Fruit fly (Drosophila melanogaster) whole organism, embryonic: ENCODE results near the gene CG7120.
A peak's percentile ranks its signal among the peaks of the same experiment; 100 is the strongest.

Experiments used
- Ada2b ChIP-seq: fragments of 200-800 bp; sonication (Bioruptor generic); IDR thresholded peaks from 2 replicates; pipeline ENCODE4 v1.3.6; 2022; ENCODE audit warnings: missing biosample characterization, missing genetic modification characterization
- Adf1 ChIP-seq: fragments of 200-800 bp; sonication (Bioruptor generic); IDR thresholded peaks from 2 replicates; pipeline ENCODE4 v1.3.6; 2022; ENCODE audit warnings: missing biosample characterization, missing genetic modification characterization
- Atf-2 ChIP-seq: fragments of 200-800 bp; sonication (Bioruptor generic); optimal IDR thresholded peaks from 2 replicates; lab custom pipeline; 2016; ENCODE audit warnings: missing biosample characterization, missing genetic modification characterization
- CG10147 ChIP-seq: fragments of 200-800 bp; sonication (Bioruptor generic); optimal IDR thresholded peaks from 2 replicates; lab custom pipeline; 2019; ENCODE audit warnings: missing biosample characterization, mild to moderate bottlenecking, missing genetic modification characterization, moderate library complexity
- CG10959 ChIP-seq: fragments of 200-800 bp; sonication (Bioruptor generic); IDR thresholded peaks from 2 replicates; pipeline ENCODE4 v1.3.6; 2022; ENCODE audit warnings: missing biosample characterization, missing genetic modification characterization
- CG11456 ChIP-seq: fragments of 200-800 bp; sonication (Bioruptor generic); IDR thresholded peaks from 3 replicates; pipeline ENCODE4 v1.3.6; 2022; ENCODE audit warnings: missing biosample characterization, missing genetic modification characterization
- CG12391 ChIP-seq: fragments of 200-800 bp; sonication (Bioruptor generic); optimal IDR thresholded peaks from 3 replicates; lab custom pipeline; 2018; ENCODE audit warnings: missing biosample characterization, mild to moderate bottlenecking, missing genetic modification characterization, moderate library complexity
- CG12769 ChIP-seq: fragments of 200-800 bp; sonication (Bioruptor generic); optimal IDR thresholded peaks from 2 replicates; lab custom pipeline; 2019; ENCODE audit warnings: missing biosample characterization, mild to moderate bottlenecking, missing genetic modification characterization, moderate library complexity
- CG14860 ChIP-seq: fragments of 200-800 bp; sonication (Bioruptor generic); IDR thresholded peaks from 3 replicates; pipeline ENCODE4 v1.3.6; 2022; ENCODE audit warnings: missing biosample characterization, missing genetic modification characterization; ENCODE audit not compliant: partially characterized antibody
- CG15073 ChIP-seq: fragments of 200-800 bp; sonication (Bioruptor generic); optimal IDR thresholded peaks from 2 replicates; lab custom pipeline; 2016; ENCODE audit warnings: missing biosample characterization, missing genetic modification characterization
- CG15601 ChIP-seq: fragments of 200-800 bp; sonication (Bioruptor generic); optimal IDR thresholded peaks from 3 replicates; lab custom pipeline; 2019; ENCODE audit warnings: missing biosample characterization, mild to moderate bottlenecking, missing genetic modification characterization, moderate library complexity
- CG16815 ChIP-seq: fragments of 200-800 bp; sonication (Bioruptor generic); optimal IDR thresholded peaks from 3 replicates; lab custom pipeline; 2017; ENCODE audit warnings: missing biosample characterization, mild to moderate bottlenecking, missing genetic modification characterization
- CG2712 ChIP-seq: fragments of 200-800 bp; optimal IDR thresholded peaks from 3 replicates; lab custom pipeline; 2019; ENCODE audit warnings: missing biosample characterization, mild to moderate bottlenecking, missing genetic modification characterization, moderate library complexity
- CG4707 ChIP-seq: fragments of 200-800 bp; sonication (Bioruptor generic); optimal IDR thresholded peaks from 2 replicates; lab custom pipeline; 2018; ENCODE audit warnings: missing biosample characterization, mild to moderate bottlenecking, missing genetic modification characterization, moderate library complexity
- CG4730 ChIP-seq: fragments of 200-800 bp; sonication (Bioruptor generic); IDR thresholded peaks from 2 replicates; pipeline ENCODE4 v1.3.6; 2022; ENCODE audit warnings: missing biosample characterization, missing genetic modification characterization
- CG7786 ChIP-seq: fragments of 200-800 bp; sonication (Bioruptor generic); optimal IDR thresholded peaks from 2 replicates; lab custom pipeline; 2016; ENCODE audit warnings: missing biosample characterization, missing genetic modification characterization
- CG8290 ChIP-seq, 3 experiments: fragments of 200-800 bp; sonication (Bioruptor generic); optimal IDR thresholded peaks; 2 replicates each; lab custom pipeline; 2016 to 2019; ENCODE audit warnings: missing biosample characterization in 3 of 3, missing genetic modification characterization in 3 of 3, mild to moderate bottlenecking in 2 of 3, moderate library complexity in 1 of 3
- E2f1 ChIP-seq: fragments of 200-800 bp; sonication (Bioruptor generic); IDR thresholded peaks from 2 replicates; pipeline ENCODE4 v1.3.6; 2022; ENCODE audit warnings: missing biosample characterization, missing genetic modification characterization
- Ets65A ChIP-seq: fragments of 200-800 bp; sonication (Bioruptor generic); peaks from one replicate; lab custom pipeline; 2016; ENCODE audit warnings: missing biosample characterization, missing genetic modification characterization
- GATAe ChIP-seq: fragments of 200-800 bp; sonication (Bioruptor generic); conservative IDR thresholded peaks from 2 replicates; pipeline ENCODE4 v1.3.6; 2022; ENCODE audit warnings: missing biosample characterization, missing genetic modification characterization
- Gug ChIP-seq: fragments of 200-800 bp; sonication (Bioruptor generic); IDR thresholded peaks from 4 replicates; pipeline ENCODE4 v1.3.6; 2022; ENCODE audit warnings: missing biosample characterization, missing genetic modification characterization
- H2.0 ChIP-seq: fragments of 200-800 bp; sonication (Bioruptor generic); IDR thresholded peaks from 2 replicates; pipeline ENCODE4 v1.3.6; 2022; ENCODE audit warnings: missing biosample characterization, missing genetic modification characterization
- Hr51 ChIP-seq, 2 experiments: fragments of 200-800 bp; sonication (Bioruptor generic); optimal IDR thresholded peaks; 2 replicates in 1 of 2; 3 replicates in 1 of 2; lab custom pipeline; 2016 to 2018; ENCODE audit warnings: missing biosample characterization in 2 of 2, missing genetic modification characterization in 2 of 2, mild to moderate bottlenecking in 1 of 2, moderate library complexity in 1 of 2
- MBD-R2 ChIP-seq: fragments of 200-800 bp; sonication (Bioruptor generic); IDR thresholded peaks from 2 replicates; pipeline ENCODE4 v1.3.6; 2022; ENCODE audit warnings: missing biosample characterization, missing genetic modification characterization
- MESR4 ChIP-seq: fragments of 200-800 bp; sonication (Bioruptor generic); optimal IDR thresholded peaks from 2 replicates; lab custom pipeline; 2018; ENCODE audit warnings: missing biosample characterization, mild to moderate bottlenecking, missing genetic modification characterization, moderate library complexity
- Mrtf ChIP-seq: fragments of 200-800 bp; sonication (Bioruptor generic); IDR thresholded peaks from 3 replicates; pipeline ENCODE4 v1.3.6; 2022; ENCODE audit warnings: missing biosample characterization, missing genetic modification characterization
- Optix ChIP-seq: fragments of 200-800 bp; sonication (Bioruptor generic); IDR thresholded peaks from 3 replicates; pipeline ENCODE4 v1.3.6; 2022; ENCODE audit warnings: missing biosample characterization, missing genetic modification characterization
- Sin3A ChIP-seq: fragments of >200 bp; optimal IDR thresholded peaks from 2 replicates; lab custom pipeline; 2018
- Sox100B ChIP-seq: fragments of 200-800 bp; sonication (Bioruptor generic); optimal IDR thresholded peaks from 3 replicates; lab custom pipeline; 2018; ENCODE audit warnings: missing biosample characterization, mild to moderate bottlenecking, missing genetic modification characterization
- ash1 ChIP-seq: fragments of 200-800 bp; sonication (Bioruptor generic); optimal IDR thresholded peaks from 2 replicates; lab custom pipeline; 2018; ENCODE audit warnings: missing biosample characterization, mild to moderate bottlenecking, missing genetic modification characterization
- bowl ChIP-seq: fragments of 200-800 bp; sonication (Bioruptor generic); IDR thresholded peaks from 2 replicates; pipeline ENCODE4 v1.3.6; 2022; ENCODE audit warnings: missing biosample characterization, missing genetic modification characterization
- cg ChIP-seq: fragments of 200-800 bp; sonication (Bioruptor generic); optimal IDR thresholded peaks from 3 replicates; lab custom pipeline; 2019; ENCODE audit warnings: missing biosample characterization, mild to moderate bottlenecking, missing genetic modification characterization, moderate library complexity
- crc ChIP-seq: fragments of 200-800 bp; sonication (Bioruptor generic); optimal IDR thresholded peaks from 2 replicates; lab custom pipeline; 2016; ENCODE audit warnings: missing biosample characterization, missing genetic modification characterization
- da ChIP-seq: fragments of 200-800 bp; sonication (Bioruptor generic); optimal IDR thresholded peaks from 2 replicates; lab custom pipeline; 2016; ENCODE audit warnings: missing biosample characterization, missing genetic modification characterization
- eve ChIP-seq, 2 experiments: fragments of >200 bp; optimal IDR thresholded peaks; 2 replicates each; lab custom pipeline; 2017; ENCODE audit warnings: missing biosample characterization in 2 of 2, missing genetic modification characterization in 2 of 2
- hth ChIP-seq: fragments of >200 bp; optimal IDR thresholded peaks from 2 replicates; lab custom pipeline; 2017; ENCODE audit warnings: inconsistent platforms
- insv ChIP-seq, 2 experiments: fragments of 200-800 bp; sonication (Bioruptor generic); optimal IDR thresholded peaks; 3 replicates each; lab custom pipeline; 2016 to 2018; ENCODE audit warnings: missing biosample characterization in 2 of 2, missing genetic modification characterization in 2 of 2
- klu ChIP-seq: fragments of 200-800 bp; sonication (Bioruptor generic); IDR thresholded peaks from 2 replicates; pipeline ENCODE4 v1.3.6; 2022; ENCODE audit warnings: missing biosample characterization, missing genetic modification characterization
- knrl ChIP-seq: fragments of 200-800 bp; sonication (Bioruptor generic); IDR thresholded peaks from 3 replicates; pipeline ENCODE4 v1.3.6; 2022; ENCODE audit warnings: missing biosample characterization, missing genetic modification characterization; ENCODE audit not compliant: partially characterized antibody
- mirr ChIP-seq: fragments of 200-800 bp; sonication (Bioruptor generic); optimal IDR thresholded peaks from 3 replicates; lab custom pipeline; 2018; ENCODE audit warnings: missing biosample characterization, mild to moderate bottlenecking, missing genetic modification characterization
- pita ChIP-seq: fragments of 200-800 bp; sonication (Bioruptor generic); optimal IDR thresholded peaks from 2 replicates; lab custom pipeline; 2017; ENCODE audit warnings: missing biosample characterization, mild to moderate bottlenecking, missing genetic modification characterization
- prd ChIP-seq, 3 experiments: fragments of >200 bp in 2 of 3; fragments of 200-800 bp in 1 of 3; sonication (Bioruptor generic) in 1 of 3; optimal IDR thresholded peaks in 2 of 3; IDR thresholded peaks in 1 of 3; 2 replicates in 2 of 3; 3 replicates in 1 of 3; pipeline versions ENCODE4 v1.3.6 to Lab custom; 2017 to 2022; ENCODE audit warnings: missing biosample characterization in 1 of 3, missing genetic modification characterization in 1 of 3
- ro ChIP-seq: fragments of 200-800 bp; sonication (Bioruptor generic); IDR thresholded peaks from 2 replicates; pipeline ENCODE4 v1.3.6; 2022; ENCODE audit warnings: missing biosample characterization, missing genetic modification characterization
- run ChIP-seq: fragments of 200-800 bp; sonication (Bioruptor generic); optimal IDR thresholded peaks from 3 replicates; lab custom pipeline; 2018; ENCODE audit warnings: missing biosample characterization, mild to moderate bottlenecking, missing genetic modification characterization
- sim ChIP-seq: fragments of 200-800 bp; sonication (Bioruptor generic); IDR thresholded peaks from 2 replicates; pipeline ENCODE4 v1.3.6; 2022; ENCODE audit warnings: missing biosample characterization, missing genetic modification characterization
- sr ChIP-seq: fragments of 200-800 bp; sonication (Bioruptor generic); IDR thresholded peaks from 3 replicates; pipeline ENCODE4 v1.3.6; 2022; ENCODE audit warnings: missing biosample characterization, missing genetic modification characterization
- toy ChIP-seq: fragments of 200-800 bp; sonication (Bioruptor generic); IDR thresholded peaks from 2 replicates; pipeline ENCODE4 v1.3.6; 2022; ENCODE audit warnings: missing biosample characterization, missing genetic modification characterization
- trh ChIP-seq: fragments of 200-800 bp; sonication (Bioruptor generic); optimal IDR thresholded peaks from 2 replicates; lab custom pipeline; 2016; ENCODE audit warnings: missing biosample characterization, missing genetic modification characterization
- wek ChIP-seq: fragments of 200-800 bp; sonication (Bioruptor generic); optimal IDR thresholded peaks from 3 replicates; lab custom pipeline; 2018; ENCODE audit warnings: missing biosample characterization, mild to moderate bottlenecking, missing genetic modification characterization, moderate library complexity

Gene CG7120

dm6 chr3L:8449800-8450690 lies 54.2 kb downstream of the CG7120 start, which contains the start of gene Gug (continued):
- TF ChIP-seq CG15601 (tag; lab: Kevin White, UChicago) (no peak), toy (GFP tag; lab: Robert Waterston, UW) (no peak), pita (GFP tag; lab: Kevin White, UChicago) (no peak), da (GFP tag; lab: Kevin White, UChicago) (no peak), ash1 (no peak), CG11456 (GFP tag; lab: Robert Waterston, UW) (no peak), CG4730 (GFP tag; lab: Robert Waterston, UW) (no peak), CG8290 (GFP tag; optimal IDR thresholded peaks at IDR 0.05; lab: Kevin White, UChicago) (no peak), CG8290 (tag; optimal IDR thresholded peaks at IDR 0.05; lab: Kevin White, UChicago) (no peak), MESR4 (peak; percentile 97), Mrtf (GFP tag; lab: Robert Waterston, UW) (no peak; the same call in 2 of the 3 replicates), sim (no peak), H2.0 (GFP tag; lab: Robert Waterston, UW) (no peak), CG14860 (GFP tag; lab: Robert Waterston, UW) (no peak), CG2712 (peak; percentile 27), sr (GFP tag; lab: Robert Waterston, UW) (0 out of 3 replicates have a peak, but pooled peaks have one; percentile 4), mirr (GFP tag; lab: Kevin White, UChicago) (no peak), bowl (no peak), klu (GFP tag; lab: Robert Waterston, UW) (no peak), Ada2b (GFP tag; lab: Robert Waterston, UW) (no peak), knrl (GFP tag; lab: Robert Waterston, UW) (no peak), CG10147 (GFP tag; lab: Kevin White, UChicago) (no peak), Sin3A (lab: Kevin White, UChicago) (peak; percentile 59), run (tag; lab: Kevin White, UChicago) (no peak), insv (GFP tag; optimal IDR thresholded peaks at IDR 0.05; lab: Kevin White, UChicago) (no peak), Gug (GFP tag; lab: Robert Waterston, UW) (peak; percentile 64), eve (GFP tag; optimal IDR thresholded peaks at IDR 0.05; lab: Kevin White, UChicago) (no peak), CG4707 (no peak), CG10959 (GFP tag; lab: Robert Waterston, UW) (no peak), CG12391 (tag; lab: Kevin White, UChicago) (no peak), cg (GFP tag; lab: Kevin White, UChicago) (peak; percentile 99), GATAe (no peak), ro (GFP tag; lab: Robert Waterston, UW) (no peak), prd (optimal IDR thresholded peaks at IDR 0.05; lab: Kevin White, UChicago) (no peak), prd (GFP tag; IDR thresholded peaks at IDR 0.05; lab: Robert Waterston, UW) (0 out of 3 replicates have a peak, but pooled peaks have one; percentile 9), wek (GFP tag; lab: Kevin White, UChicago) (no peak), Optix (GFP tag; lab: Robert Waterston, UW) (0 out of 3 replicates have a peak, but pooled peaks have one; percentile 5), CG15073 (GFP tag; lab: Kevin White, UChicago) (no peak), Atf-2 (no peak), Sox100B (GFP tag; lab: Kevin White, UChicago) (no peak), CG12769 (no peak), trh (GFP tag; lab: Kevin White, UChicago) (no peak), E2f1 (no peak), crc (GFP tag; lab: Kevin White, UChicago) (no peak), CG16815 (no peak), Adf1 (GFP tag; lab: Robert Waterston, UW) (peak; percentile 62), CG7786 (GFP tag; lab: Kevin White, UChicago) (no peak), MBD-R2 (GFP tag; lab: Robert Waterston, UW) (peak; percentile 16), hth (lab: Kevin White, UChicago) (no peak), Ets65A (GFP tag; lab: Kevin White, UChicago) (peak; percentile 50), Hr51 (GFP tag; optimal IDR thresholded peaks at IDR 0.05; lab: Kevin White, UChicago) (no peak)
